Worm (Caenorhabditis elegans) whole organism, L3 larva: ENCODE measurements around the gene F22E5.20.

Source experiments
- aly-2 ChIP-seq: fragments of 150-350 bp; optimal IDR thresholded peaks from 2 replicates; lab custom pipeline; 2014; ENCODE audit warnings: missing biosample characterization, missing genetic modification characterization
- ceh-16 ChIP-seq: sonication (generic microtip); optimal IDR thresholded peaks from 2 replicates; lab custom pipeline; 2017; ENCODE audit warnings: missing biosample characterization, missing genetic modification characterization
- elt-3 ChIP-seq, 3 experiments: fragments of 150-350 bp in 1 of 3; sonication (generic microtip) in 2 of 3; optimal IDR thresholded peaks; 2 replicates in 2 of 3; 4 replicates in 1 of 3; lab custom pipeline; 2014 to 2017; ENCODE audit warnings: missing biosample characterization in 3 of 3, missing genetic modification characterization in 3 of 3
- nhr-11 ChIP-seq: fragments of 150-350 bp; optimal IDR thresholded peaks from 2 replicates; lab custom pipeline; 2014; ENCODE audit warnings: missing biosample characterization, missing genetic modification characterization
- nhr-237 ChIP-seq: fragments of 150-350 bp; optimal IDR thresholded peaks from 2 replicates; lab custom pipeline; 2014; ENCODE audit warnings: missing biosample characterization, missing genetic modification characterization
- pha-4 ChIP-seq: fragments of 150-350 bp; optimal IDR thresholded peaks from 2 replicates; lab custom pipeline; 2014; ENCODE audit warnings: missing biosample characterization, missing genetic modification reagents, missing genetic modification characterization
- snpc-4 ChIP-seq: fragments of 150-350 bp; optimal IDR thresholded peaks from 2 replicates; lab custom pipeline; 2014; ENCODE audit warnings: missing biosample characterization, missing genetic modification characterization
- unc-62 ChIP-seq: fragments of 150-350 bp; sonication (generic microtip); optimal IDR thresholded peaks from 4 replicates; lab custom pipeline; 2014; ENCODE audit warnings: missing biosample characterization, missing genetic modification reagents, missing genetic modification characterization
- zag-1 ChIP-seq: fragments of 150-350 bp; optimal IDR thresholded peaks from 2 replicates; lab custom pipeline; 2014; ENCODE audit warnings: missing biosample characterization, missing genetic modification characterization
- ztf-11 ChIP-seq: fragments of 150-350 bp; optimal IDR thresholded peaks from 2 replicates; lab custom pipeline; 2014; ENCODE audit warnings: missing biosample characterization, missing genetic modification characterization

DNA sequence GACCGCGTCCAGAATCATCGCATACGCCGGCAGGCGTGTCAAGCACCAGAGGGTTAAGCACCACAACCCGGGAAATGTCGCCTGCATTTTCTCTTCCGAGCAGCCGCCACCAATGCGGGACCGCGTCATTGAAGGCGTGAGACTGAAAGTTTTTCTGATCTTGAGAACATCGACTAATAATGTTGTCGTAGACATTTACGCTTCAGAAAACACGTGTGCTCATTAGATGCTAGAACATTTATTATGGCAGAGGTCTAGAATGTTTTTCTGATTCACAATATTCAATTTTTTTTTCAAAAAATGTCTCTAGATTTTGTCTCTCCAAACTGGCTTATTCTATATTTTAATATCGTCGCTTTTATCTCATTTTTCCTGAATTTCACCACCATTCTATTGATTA, 16.8 kb downstream of the F22E5.20 start, which contains the start of gene sri-47:
- TF ChIP-seq aly-2 (tag; lab: Kevin White, UChicago) (no peak), zag-1 (tag; lab: Kevin White, UChicago) (no peak), nhr-11 (tag; lab: Kevin White, UChicago) (no peak), nhr-237 (no peak), ceh-16 (tag; lab: Kevin White, UChicago) (no peak), ztf-11 (tag; lab: Kevin White, UChicago) (no peak), snpc-4 (tag; lab: Kevin White, UChicago) (no peak), pha-4 (tag; lab: Kevin White, UChicago) (no peak), unc-62 (GFP tag; lab: Kevin White, UChicago) (no peak), elt-3 (tag; optimal IDR thresholded peaks at IDR 0.05; lab: Kevin White, UChicago) (no peak)
